Fruit fly (Drosophila melanogaster) whole organism, embryonic: ENCODE measurements around the gene CG31029.

ENCODE experiments used
- Atf6 ChIP-seq: fragments of 200-800 bp; sonication (Bioruptor generic); IDR thresholded peaks from 2 replicates; pipeline ENCODE4 v1.3.6; 2022; ENCODE audit warnings: missing biosample characterization, missing genetic modification characterization
- BEAF-32 ChIP-seq: fragments of 200-800 bp; sonication (Bioruptor generic); optimal IDR thresholded peaks from 3 replicates; lab custom pipeline; 2017; ENCODE audit warnings: missing biosample characterization, missing genetic modification characterization, mild to moderate bottlenecking, moderate library complexity, missing genetic modification reagents
- Blimp-1 ChIP-seq: fragments of 200-800 bp; sonication (Bioruptor generic); optimal IDR thresholded peaks from 3 replicates; lab custom pipeline; 2018; ENCODE audit warnings: missing biosample characterization, missing genetic modification characterization, mild to moderate bottlenecking, moderate library complexity, missing genetic modification reagents
- CG10209 ChIP-seq: fragments of 200-800 bp; sonication (Bioruptor generic); optimal IDR thresholded peaks from 3 replicates; lab custom pipeline; 2017; ENCODE audit warnings: missing biosample characterization, mild to moderate bottlenecking, missing genetic modification characterization, missing genetic modification reagents
- CG10431 ChIP-seq: fragments of 200-800 bp; sonication (Bioruptor generic); optimal IDR thresholded peaks from 3 replicates; lab custom pipeline; 2018; ENCODE audit warnings: missing biosample characterization, mild to moderate bottlenecking, missing genetic modification characterization
- CG10543 ChIP-seq: fragments of 200-800 bp; sonication (Bioruptor generic); optimal IDR thresholded peaks from 3 replicates; lab custom pipeline; 2017; ENCODE audit warnings: missing biosample characterization, mild to moderate bottlenecking, missing genetic modification characterization, moderate library complexity
- CG12299 ChIP-seq: fragments of 200-800 bp; sonication (Bioruptor generic); optimal IDR thresholded peaks from 2 replicates; lab custom pipeline; 2018; ENCODE audit warnings: missing biosample characterization, mild to moderate bottlenecking, missing genetic modification characterization
- CG13123 ChIP-seq: fragments of 200-800 bp; sonication (Bioruptor generic); optimal IDR thresholded peaks from 2 replicates; lab custom pipeline; 2016; ENCODE audit warnings: missing biosample characterization, missing genetic modification characterization
- CG15514 ChIP-seq: fragments of 200-800 bp; sonication (Bioruptor generic); optimal IDR thresholded peaks from 3 replicates; lab custom pipeline; 2017; ENCODE audit warnings: missing biosample characterization, missing genetic modification characterization, mild to moderate bottlenecking, moderate library complexity, missing genetic modification reagents
- CG17359 ChIP-seq: fragments of 200-800 bp; sonication (Bioruptor generic); optimal IDR thresholded peaks from 3 replicates; lab custom pipeline; 2018; ENCODE audit warnings: missing biosample characterization, mild to moderate bottlenecking, missing genetic modification characterization, moderate library complexity
- CG17802 ChIP-seq: fragments of 200-800 bp; sonication (Bioruptor generic); optimal IDR thresholded peaks from 2 replicates; lab custom pipeline; 2018; ENCODE audit warnings: missing biosample characterization, mild to moderate bottlenecking, missing genetic modification characterization, moderate library complexity
- CG2889 ChIP-seq: fragments of 200-800 bp; sonication (Bioruptor generic); IDR thresholded peaks from 3 replicates; pipeline ENCODE4 v1.3.6; 2022; ENCODE audit warnings: missing biosample characterization, missing genetic modification characterization
- CG30431 ChIP-seq: fragments of 200-800 bp; sonication (Bioruptor generic); optimal IDR thresholded peaks from 2 replicates; lab custom pipeline; 2017; ENCODE audit warnings: missing biosample characterization, missing genetic modification characterization
- CG31441 ChIP-seq: fragments of 200-800 bp; sonication (Bioruptor generic); IDR thresholded peaks from 2 replicates; pipeline ENCODE4 v1.3.6; 2022; ENCODE audit warnings: missing biosample characterization, missing genetic modification characterization
- CG3838 ChIP-seq: fragments of 200-800 bp; sonication (Bioruptor generic); optimal IDR thresholded peaks from 3 replicates; lab custom pipeline; 2016; ENCODE audit warnings: missing biosample characterization, missing genetic modification characterization
- CG6683 ChIP-seq: fragments of 200-800 bp; sonication (Bioruptor generic); optimal IDR thresholded peaks from 2 replicates; lab custom pipeline; 2017; ENCODE audit warnings: missing biosample characterization, mild to moderate bottlenecking, missing genetic modification characterization, missing genetic modification reagents
- CG7357 ChIP-seq: fragments of 200-800 bp; sonication (Bioruptor generic); IDR thresholded peaks from 3 replicates; pipeline ENCODE4 v1.3.6; 2022; ENCODE audit warnings: missing biosample characterization, missing genetic modification characterization
- CG7987 ChIP-seq: fragments of 200-800 bp; sonication (Bioruptor generic); optimal IDR thresholded peaks from 2 replicates; lab custom pipeline; 2018; ENCODE audit warnings: missing biosample characterization, mild to moderate bottlenecking, missing genetic modification characterization, moderate library complexity
- CG8388 ChIP-seq: fragments of 200-800 bp; sonication (Bioruptor generic); optimal IDR thresholded peaks from 2 replicates; lab custom pipeline; 2019; ENCODE audit warnings: missing biosample characterization, mild to moderate bottlenecking, missing genetic modification characterization, moderate library complexity
- CG9727 ChIP-seq: fragments of 200-800 bp; sonication (Bioruptor generic); optimal IDR thresholded peaks from 3 replicates; lab custom pipeline; 2017; ENCODE audit warnings: missing biosample characterization, mild to moderate bottlenecking, missing genetic modification characterization
- CG9797 ChIP-seq: fragments of 200-800 bp; sonication (Bioruptor generic); optimal IDR thresholded peaks from 3 replicates; lab custom pipeline; 2018; ENCODE audit warnings: missing biosample characterization, mild to moderate bottlenecking, missing genetic modification characterization
- Dfd ChIP-seq, 2 experiments: fragments of >200 bp; optimal IDR thresholded peaks; 2 replicates each; lab custom pipeline; 2017; ENCODE audit warnings: missing biosample characterization in 2 of 2, missing genetic modification characterization in 2 of 2
- Doc3 ChIP-seq: fragments of 200-800 bp; sonication (Bioruptor generic); IDR thresholded peaks from 3 replicates; pipeline ENCODE4 v1.3.6; 2022; ENCODE audit warnings: missing biosample characterization, missing genetic modification characterization; ENCODE audit not compliant: partially characterized antibody
- ERR ChIP-seq: fragments of 200-800 bp; sonication (Bioruptor generic); optimal IDR thresholded peaks from 2 replicates; lab custom pipeline; 2016; ENCODE audit warnings: missing biosample characterization, missing genetic modification characterization
- HLHmδ ChIP-seq: fragments of 200-800 bp; sonication (Bioruptor generic); optimal IDR thresholded peaks from 2 replicates; lab custom pipeline; 2018; ENCODE audit warnings: missing biosample characterization, mild to moderate bottlenecking, missing genetic modification characterization, moderate library complexity
- HmgD ChIP-seq: fragments of 200-800 bp; sonication (Bioruptor generic); optimal IDR thresholded peaks from 3 replicates; lab custom pipeline; 2016; ENCODE audit warnings: missing biosample characterization, missing genetic modification characterization
- NFAT ChIP-seq: fragments of 200-800 bp; sonication (Bioruptor generic); IDR thresholded peaks from 2 replicates; pipeline ENCODE4 v1.3.6; 2022; ENCODE audit warnings: missing biosample characterization, missing genetic modification characterization
- Optix ChIP-seq: fragments of 200-800 bp; sonication (Bioruptor generic); IDR thresholded peaks from 3 replicates; pipeline ENCODE4 v1.3.6; 2022; ENCODE audit warnings: missing biosample characterization, missing genetic modification characterization
- Rx ChIP-seq: fragments of 200-800 bp; sonication (Bioruptor generic); IDR thresholded peaks from 2 replicates; pipeline ENCODE4 v1.3.6; 2022; ENCODE audit warnings: missing biosample characterization, missing genetic modification characterization
- Sox100B ChIP-seq: fragments of 200-800 bp; sonication (Bioruptor generic); optimal IDR thresholded peaks from 3 replicates; lab custom pipeline; 2018; ENCODE audit warnings: missing biosample characterization, mild to moderate bottlenecking, missing genetic modification characterization
- ase ChIP-seq: fragments of 200-800 bp; sonication (Bioruptor generic); IDR thresholded peaks from 3 replicates; pipeline ENCODE4 v1.3.6; 2022; ENCODE audit warnings: missing biosample characterization, missing genetic modification characterization
- cas ChIP-seq: fragments of 200-800 bp; sonication (Bioruptor generic); IDR thresholded peaks from 2 replicates; pipeline ENCODE4 v1.3.6; 2022; ENCODE audit warnings: missing biosample characterization, missing genetic modification characterization
- croc ChIP-seq: fragments of 200-800 bp; sonication (Bioruptor generic); conservative IDR thresholded peaks from 3 replicates; pipeline ENCODE4 v1.3.6; 2022; ENCODE audit warnings: missing biosample characterization, missing genetic modification characterization
- ems ChIP-seq: fragments of 200-800 bp; sonication (Bioruptor generic); optimal IDR thresholded peaks from 3 replicates; lab custom pipeline; 2016; ENCODE audit warnings: missing biosample characterization, missing genetic modification characterization
- hth ChIP-seq: fragments of >200 bp; optimal IDR thresholded peaks from 2 replicates; lab custom pipeline; 2017; ENCODE audit warnings: inconsistent platforms
- kah ChIP-seq: fragments of 200-800 bp; sonication (Bioruptor generic); optimal IDR thresholded peaks from 2 replicates; lab custom pipeline; 2018; ENCODE audit warnings: missing biosample characterization, mild to moderate bottlenecking, missing genetic modification characterization
- kay ChIP-seq: fragments of 200-800 bp; sonication (Bioruptor generic); optimal IDR thresholded peaks from 2 replicates; lab custom pipeline; 2016; ENCODE audit warnings: missing biosample characterization, missing genetic modification characterization
- lilli ChIP-seq: fragments of 200-800 bp; sonication (Bioruptor generic); optimal IDR thresholded peaks from 3 replicates; lab custom pipeline; 2016; ENCODE audit warnings: missing biosample characterization, missing genetic modification characterization
- nom ChIP-seq: fragments of 200-800 bp; sonication (Bioruptor generic); optimal IDR thresholded peaks from 2 replicates; lab custom pipeline; 2017; ENCODE audit warnings: missing biosample characterization, missing genetic modification characterization, mild to moderate bottlenecking, moderate library complexity, missing genetic modification reagents
- odd ChIP-seq: fragments of 200-800 bp; sonication (Bioruptor generic); optimal IDR thresholded peaks from 2 replicates; lab custom pipeline; 2017; ENCODE audit warnings: missing biosample characterization, mild to moderate bottlenecking, missing genetic modification characterization
- onecut ChIP-seq: fragments of 200-800 bp; sonication (Bioruptor generic); IDR thresholded peaks from 2 replicates; pipeline ENCODE4 v1.3.6; 2022; ENCODE audit warnings: missing biosample characterization, missing genetic modification characterization
- pb ChIP-seq: fragments of 200-800 bp; sonication (Bioruptor generic); optimal IDR thresholded peaks from 3 replicates; lab custom pipeline; 2016; ENCODE audit warnings: missing biosample characterization, missing genetic modification characterization
- phol ChIP-seq: fragments of 200-800 bp; sonication (Bioruptor generic); optimal IDR thresholded peaks from 3 replicates; lab custom pipeline; 2018; ENCODE audit warnings: missing biosample characterization, mild to moderate bottlenecking, missing genetic modification characterization, moderate library complexity
- pnt ChIP-seq: fragments of 200-800 bp; sonication (Bioruptor generic); optimal IDR thresholded peaks from 3 replicates; lab custom pipeline; 2016; ENCODE audit warnings: missing biosample characterization, missing genetic modification characterization
- pros ChIP-seq: fragments of 200-800 bp; sonication (Bioruptor generic); optimal IDR thresholded peaks from 3 replicates; lab custom pipeline; 2019; ENCODE audit warnings: missing biosample characterization, mild to moderate bottlenecking, missing genetic modification characterization, moderate library complexity
- repo ChIP-seq: fragments of 200-800 bp; sonication (Bioruptor generic); optimal IDR thresholded peaks from 2 replicates; lab custom pipeline; 2016; ENCODE audit warnings: missing biosample characterization, missing genetic modification characterization
- run ChIP-seq: fragments of 200-800 bp; sonication (Bioruptor generic); optimal IDR thresholded peaks from 3 replicates; lab custom pipeline; 2018; ENCODE audit warnings: missing biosample characterization, mild to moderate bottlenecking, missing genetic modification characterization
- sob ChIP-seq: fragments of 200-800 bp; sonication (Bioruptor generic); IDR thresholded peaks from 2 replicates; pipeline ENCODE4 v1.3.6; 2022; ENCODE audit warnings: missing biosample characterization, missing genetic modification characterization
- stc ChIP-seq: fragments of 200-800 bp; sonication (Bioruptor generic); IDR thresholded peaks from 2 replicates; pipeline ENCODE4 v1.3.6; 2022; ENCODE audit warnings: missing biosample characterization, missing genetic modification characterization
- unc-4 ChIP-seq: fragments of 200-800 bp; sonication (Bioruptor generic); IDR thresholded peaks from 2 replicates; pipeline ENCODE4 v1.3.6; 2022; ENCODE audit warnings: missing biosample characterization, missing genetic modification characterization; ENCODE audit not compliant: partially characterized antibody
- wdn ChIP-seq: fragments of 200-800 bp; sonication (Bioruptor generic); IDR thresholded peaks from 2 replicates; pipeline ENCODE4 v1.3.6; 2022; ENCODE audit warnings: missing biosample characterization, missing genetic modification characterization

CG31029 gene

DNA sequence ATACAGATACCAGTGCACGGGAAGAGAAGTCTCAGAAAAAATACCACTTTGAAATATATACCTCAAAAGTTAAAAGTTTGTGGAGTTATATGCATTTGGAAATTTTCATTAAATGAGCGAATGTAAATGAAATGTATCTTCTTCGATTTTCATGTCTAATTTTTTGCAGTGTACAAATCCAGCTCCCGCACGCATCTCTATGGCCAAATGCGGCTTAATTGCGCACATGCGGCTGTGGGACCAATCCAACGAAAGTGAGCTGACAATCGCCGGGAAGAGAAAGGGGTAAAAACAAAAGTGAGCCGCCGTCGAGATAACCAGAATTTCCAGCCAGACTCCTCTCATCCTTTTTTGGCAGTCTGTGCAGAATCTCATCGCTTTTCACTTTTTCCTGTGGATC is 32.0 kb upstream of the CG31029 start (continued):
- TF ChIP-seq sob (GFP tag; lab: Robert Waterston, UW) (peak; percentile 48; the same call in 1 of the 2 replicates), HLHmδ (GFP tag; lab: Kevin White, UChicago) (no peak), HmgD (no peak), lilli (GFP tag; lab: Kevin White, UChicago) (peak; percentile 6), CG10209 (peak; percentile 7), CG10431 (GFP tag; lab: Kevin White, UChicago) (no peak), CG30431 (peak; percentile 17), odd (no peak), Rx (GFP tag; lab: Robert Waterston, UW) (peak; percentile 36; the same call in 1 of the 2 replicates), ems (GFP tag; lab: Kevin White, UChicago) (no peak), CG17359 (tag; lab: Kevin White, UChicago) (peak; percentile 43), CG3838 (no peak), CG12299 (tag; lab: Kevin White, UChicago) (no peak), Optix (GFP tag; lab: Robert Waterston, UW) (peak; percentile 15; the same call in 1 of the 3 replicates), cas (no peak), CG6683 (no peak), Dfd (GFP tag; optimal IDR thresholded peaks at IDR 0.05; lab: Kevin White, UChicago) (no peak), CG8388 (GFP tag; lab: Kevin White, UChicago) (peak; percentile 35), repo (no peak), NFAT (GFP tag; lab: Robert Waterston, UW) (no peak), ase (GFP tag; lab: Robert Waterston, UW) (0 out of 3 replicates have a peak, but pooled peaks have one; percentile 46), unc-4 (no peak), Atf6 (0 out of 2 replicates have a peak, but pooled peaks have one; percentile 31), Doc3 (GFP tag; lab: Robert Waterston, UW) (no peak), kah (GFP tag; lab: Kevin White, UChicago) (no peak), CG7987 (no peak), Sox100B (peak; percentile 20), pb (no peak), wdn (GFP tag; lab: Robert Waterston, UW) (no peak), kay (no peak), hth (no peak), CG10543 (GFP tag; lab: Kevin White, UChicago) (no peak), CG2889 (GFP tag; lab: Robert Waterston, UW) (no peak), phol (peak; percentile 42), CG7357 (no peak), pnt (peak; percentile 40), onecut (GFP tag; lab: Robert Waterston, UW) (no peak), CG15514 (GFP tag; lab: Kevin White, UChicago) (no peak), run (tag; lab: Kevin White, UChicago) (no peak), Blimp-1 (GFP tag; lab: Kevin White, UChicago) (peak; percentile 69), croc (GFP tag; lab: Robert Waterston, UW) (no peak), nom (GFP tag; lab: Kevin White, UChicago) (no peak), CG13123 (GFP tag; lab: Kevin White, UChicago) (no peak), ERR (GFP tag; lab: Kevin White, UChicago) (no peak), CG31441 (GFP tag; lab: Robert Waterston, UW) (peak; percentile 48; the same call in 1 of the 2 replicates), CG9797 (GFP tag; lab: Kevin White, UChicago) (no peak), pros (GFP tag; lab: Kevin White, UChicago) (no peak), CG9727 (GFP tag; lab: Kevin White, UChicago) (no peak), BEAF-32 (GFP tag; lab: Kevin White, UChicago) (no peak), stc (GFP tag; lab: Robert Waterston, UW) (peak; percentile 52; the same call in 1 of the 2 replicates), CG17802 (tag; lab: Kevin White, UChicago) (no peak)
